Worm (Caenorhabditis elegans): ENCODE data around the gene cyk-4.
A peak's percentile ranks its signal among the peaks of the same experiment; 100 is the strongest.
"Not testable (repeated sequence)": the region's sequence is repeated elsewhere in the genome, so short reads cannot be mapped to it uniquely, and the experiment has no call there.

The cyk-4 gene

ce11 chrIII:13759691-13760090 lies 11.3 kb downstream of the cyk-4 start:
- no peak for TF ChIP-seq nhr-237 (tag; optimal IDR thresholded peaks at IDR 0.05)
- TF ChIP-seq lin-39 (tag; optimal IDR thresholded peaks at IDR 0.05): no peak
- TF ChIP-seq elt-1 (tag; optimal IDR thresholded peaks at IDR 0.05): no peak

ce11 chrIII:13755689-13756088 lies 15.3 kb downstream of the cyk-4 start, which contains the start of gene toca-2:
Gene toca-2, plus strand, starts transcription at chrIII:13755896.
- TF ChIP-seq nhr-11 (tag; optimal IDR thresholded peaks at IDR 0.05): no peak
- no peak for TF ChIP-seq jun-1 (tag; optimal IDR thresholded peaks at IDR 0.05)
- TF ChIP-seq ztf-4 (tag; optimal IDR thresholded peaks at IDR 0.05): no peak
- no peak for TF ChIP-seq unc-39 (tag; optimal IDR thresholded peaks at IDR 0.05)
- no peak for TF ChIP-seq ceh-28 (tag; optimal IDR thresholded peaks at IDR 0.05)
- TF ChIP-seq fkh-10 (GFP tag; optimal IDR thresholded peaks at IDR 0.05): no peak
- no peak for TF ChIP-seq skn-1 (tag; optimal IDR thresholded peaks at IDR 0.05)
- no peak for TF ChIP-seq tbx-2 (tag; optimal IDR thresholded peaks at IDR 0.05)
- no peak for TF ChIP-seq daf-12 (tag; optimal IDR thresholded peaks at IDR 0.05)
- no peak for TF ChIP-seq ceh-9 (tag; optimal IDR thresholded peaks at IDR 0.05)
- TF ChIP-seq ama-1 (optimal IDR thresholded peaks at IDR 0.05): no peak
- TF ChIP-seq ZK546.5 (tag; optimal IDR thresholded peaks at IDR 0.05): no peak
- no peak for TF ChIP-seq nhr-237 (tag; optimal IDR thresholded peaks at IDR 0.05)
- TF ChIP-seq snpc-4 (tag; optimal IDR thresholded peaks at IDR 0.05): no peak
- no peak for TF ChIP-seq elt-3 (tag; optimal IDR thresholded peaks at IDR 0.05)
- no peak for TF ChIP-seq egl-27 (tag; optimal IDR thresholded peaks at IDR 0.05)
- no peak for TF ChIP-seq mdl-1 (tag; optimal IDR thresholded peaks at IDR 0.05)

- TF ChIP-seq nhr-12, R02D3.7, eor-1 (tag; optimal IDR thresholded peaks at IDR 0.05): not testable (repeated sequence)
These were observed 19.9 kb downstream of the cyk-4 start, which contains the start of gene mlc-7 for ce11 chrIII:13751144-13751543. Gene mlc-7, plus strand, starts transcription at chrIII:13751444.

ce11 chrIII:13748312-13748711 lies 22.7 kb downstream of the cyk-4 start, which contains the start of gene K08E3.2:
Gene K08E3.2, minus strand, starts transcription at chrIII:13748686.
- TF ChIP-seq nhr-28 (tag; optimal IDR thresholded peaks at IDR 0.05) (no peak), snpc-4 (tag; optimal IDR thresholded peaks at IDR 0.05) (no peak), fkh-10 (GFP tag; optimal IDR thresholded peaks at IDR 0.05) (no peak), ceh-9 (tag; optimal IDR thresholded peaks at IDR 0.05) (no peak), elt-2 (tag; optimal IDR thresholded peaks at IDR 0.05) (no peak), elt-3 (tag; optimal IDR thresholded peaks at IDR 0.05) (no peak), nfya-1 (tag; optimal IDR thresholded peaks at IDR 0.05; ENCODE audit: insufficient read depth) (no peak), mml-1 (tag; optimal IDR thresholded peaks at IDR 0.05) (no peak), nhr-11 (tag; optimal IDR thresholded peaks at IDR 0.05) (no peak), fkh-2 (tag; optimal IDR thresholded peaks at IDR 0.05) (no peak), unc-62 (GFP tag; optimal IDR thresholded peaks at IDR 0.05) (no peak), nhr-77 (tag; optimal IDR thresholded peaks at IDR 0.05) (no peak), lin-39 (tag; optimal IDR thresholded peaks at IDR 0.05) (no peak), ztf-4 (tag; optimal IDR thresholded peaks at IDR 0.05) (no peak), lin-15B (tag; optimal IDR thresholded peaks at IDR 0.05) (no peak), R02D3.7 (tag; optimal IDR thresholded peaks at IDR 0.05) (no peak), fos-1 (tag; optimal IDR thresholded peaks at IDR 0.05) (no peak), nhr-237 (tag; optimal IDR thresholded peaks at IDR 0.05) (no peak), nhr-12 (tag; optimal IDR thresholded peaks at IDR 0.05) (no peak), mdl-1 (tag; optimal IDR thresholded peaks at IDR 0.05) (no peak)

ce11 chrIII:13743922-13744321 lies 27.1 kb downstream of the cyk-4 start, which contains the start of gene tyr-2:
Gene tyr-2, plus strand, starts transcription at chrIII:13744222.
- no peak for TF ChIP-seq ceh-9 (tag; optimal IDR thresholded peaks at IDR 0.05)
- no peak for TF ChIP-seq nfya-1 (tag; optimal IDR thresholded peaks at IDR 0.05; ENCODE audit: insufficient read depth)
- no peak for TF ChIP-seq mml-1 (tag; optimal IDR thresholded peaks at IDR 0.05)
- TF ChIP-seq ceh-82 (tag; optimal IDR thresholded peaks at IDR 0.05): no peak
- no peak for TF ChIP-seq nhr-28 (tag; optimal IDR thresholded peaks at IDR 0.05)

ce11 chrIII:13742028-13742427 lies 29.0 kb downstream of the cyk-4 start:
- peak; percentile 12 for TF ChIP-seq nfya-1 (tag; optimal IDR thresholded peaks at IDR 0.05; ENCODE audit: insufficient read depth)
- no peak for TF ChIP-seq elt-1 (tag; optimal IDR thresholded peaks at IDR 0.05)
- TF ChIP-seq nhr-25 (tag; optimal IDR thresholded peaks at IDR 0.05): peak; percentile 59
